Fruit fly (Drosophila melanogaster): Measurements from ENCODE around the gene Bhmt.

DNA sequence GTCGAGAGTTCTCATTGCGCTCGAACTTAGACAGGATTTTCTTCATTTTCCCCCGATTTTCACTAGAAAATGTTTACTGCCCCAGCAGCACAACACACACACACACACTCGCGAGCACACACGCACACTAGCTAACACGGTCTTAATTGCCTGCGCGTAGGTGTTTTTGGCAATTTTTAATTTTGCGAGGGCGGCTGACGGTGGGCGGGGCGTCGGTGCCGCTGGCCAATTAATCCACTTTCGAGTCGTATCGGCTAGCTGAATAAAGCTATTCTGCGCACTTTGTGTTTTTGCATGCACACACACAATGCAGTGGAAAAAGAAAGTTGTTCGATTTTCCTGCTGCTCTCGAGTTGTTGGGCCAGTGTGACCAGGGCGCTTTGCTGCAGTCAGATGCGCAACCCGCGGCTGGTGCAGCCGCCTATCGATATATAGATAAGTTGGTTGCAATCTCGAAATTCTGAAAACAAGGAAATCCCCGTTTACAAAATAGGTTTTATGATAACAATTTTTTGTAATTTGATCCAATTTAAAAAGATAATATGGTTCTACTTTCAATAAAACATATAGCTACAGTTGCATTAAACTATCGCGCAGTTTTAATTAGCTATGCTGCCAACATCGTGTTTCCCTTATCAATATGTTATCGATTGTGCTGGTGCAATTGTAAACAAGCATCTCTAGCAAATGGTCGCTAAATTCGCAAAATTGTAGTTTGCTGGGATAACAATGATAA is 11.4 kb upstream of the Bhmt start, which contains the start of the genes Nak and Tango6:
- TF ChIP-seq CG6808 (GFP tag; optimal IDR thresholded peaks at IDR 0.05): no peak
- no peak for TF ChIP-seq ss (GFP tag; optimal IDR thresholded peaks at IDR 0.05)
